Comparison of ENCODE assay signal across 4 worm cellular contexts in genomic region chrX:8148993-8149392, ce11.
TF ChIP-seq lines count a peak whose summit lies in the region.

No protein-coding gene starts in this region.

TF ChIP-seq in whole organism, L1 larva, 84 proteins besides CTCF, POLR2A, EP300 and RAD21:
- peak; percentile 8 for TF ChIP-seq mep-1 (tag; optimal IDR thresholded peaks at IDR 0.05; lab: Kevin White, UChicago)
- TF ChIP-seq ceh-88 (GFP tag; IDR thresholded peaks at IDR 0.05; lab: Robert Waterston, UW), result no peak
TF ChIP-seq in whole organism, L1 larva: peak in this region for 1.

TF ChIP-seq in whole organism, L3 larva, 47 proteins besides CTCF, POLR2A, EP300 and RAD21:
- no peak for TF ChIP-seq lin-39 (tag; optimal IDR thresholded peaks at IDR 0.05; lab: Kevin White, UChicago)
- peak; percentile 4 for TF ChIP-seq elt-2 (tag; optimal IDR thresholded peaks at IDR 0.05; lab: Kevin White, UChicago)
TF ChIP-seq in whole organism, L3 larva: peak in this region for 1.

TF ChIP-seq in whole organism, L4 larva, 104 proteins besides CTCF, POLR2A, EP300 and RAD21:
- peak; percentile 74 for TF ChIP-seq snpc-1.2 (GFP tag; IDR thresholded peaks at IDR 0.05; lab: Robert Waterston, UW)
- TF ChIP-seq Y105C5A.15 (GFP tag; IDR thresholded peaks at IDR 0.05; lab: Robert Waterston, UW), result no peak
- peak; percentile 23; the same call in 1 of the 2 replicates for TF ChIP-seq pha-4 (GFP tag; IDR thresholded peaks at IDR 0.05; lab: Robert Waterston, UW)
- TF ChIP-seq pha-4 (tag; optimal IDR thresholded peaks at IDR 0.05; lab: Kevin White, UChicago), result no peak
- TF ChIP-seq nhr-11 (tag; optimal IDR thresholded peaks at IDR 0.05; lab: Kevin White, UChicago), result no peak
- TF ChIP-seq vab-7 (GFP tag; IDR thresholded peaks at IDR 0.05; lab: Robert Waterston, UW), result peak; percentile 60
- TF ChIP-seq mes-2 (tag; optimal IDR thresholded peaks at IDR 0.05; lab: Kevin White, UChicago; ENCODE audit: poor library complexity, severe bottlenecking), result no peak
- TF ChIP-seq rbr-2 (tag; optimal IDR thresholded peaks at IDR 0.05; lab: Kevin White, UChicago), result no peak
- TF ChIP-seq lim-7 (GFP tag; IDR thresholded peaks at IDR 0.05; lab: Robert Waterston, UW), result peak; percentile 71; the same call in 1 of the 2 replicates
- TF ChIP-seq nhr-42 (GFP tag; IDR thresholded peaks at IDR 0.05; lab: Robert Waterston, UW), result no peak
- TF ChIP-seq nhr-111 (GFP tag; optimal IDR thresholded peaks at IDR 0.05; lab: Kevin White, UChicago), result no peak
- TF ChIP-seq Y75B8A.6 (GFP tag; IDR thresholded peaks at IDR 0.05; lab: Robert Waterston, UW), result no peak
- TF ChIP-seq mxl-2 (GFP tag; conservative IDR thresholded peaks at IDR 0.05; lab: Robert Waterston, UW), result no peak
- TF ChIP-seq fkh-10 (GFP tag; optimal IDR thresholded peaks at IDR 0.05; lab: Kevin White, UChicago), result no peak
- 0 out of 4 replicates have a peak, but pooled peaks of 1 of the 2 experiments have one; percentile 31 for TF ChIP-seq madf-5 (GFP tag; IDR thresholded peaks at IDR 0.05; lab: Robert Waterston, UW)
- TF ChIP-seq egl-43 (GFP tag; IDR thresholded peaks at IDR 0.05; lab: Robert Waterston, UW), result no peak
- TF ChIP-seq Y5F2A.4 (GFP tag; optimal IDR thresholded peaks at IDR 0.05; lab: Kevin White, UChicago), result no peak
- 0 out of 2 replicates have a peak, but pooled peaks have one; percentile 15 for TF ChIP-seq madf-9 (GFP tag; conservative IDR thresholded peaks at IDR 0.05; lab: Robert Waterston, UW)
- peak; percentile 44; the same call in 1 of the 2 replicates for TF ChIP-seq Y48G9A.11 (GFP tag; IDR thresholded peaks at IDR 0.05; lab: Robert Waterston, UW)
- 0 out of 2 replicates have a peak, but pooled peaks have one; percentile 48 for TF ChIP-seq daf-19 (GFP tag; conservative IDR thresholded peaks at IDR 0.05; lab: Robert Waterston, UW)
- TF ChIP-seq lin-29 (GFP tag; IDR thresholded peaks at IDR 0.05; lab: Robert Waterston, UW), result no peak

TF ChIP-seq in whole organism, young adult, 124 proteins besides CTCF, POLR2A, EP300 and RAD21:
- peak; percentile 72 for TF ChIP-seq B0261.1 (tag; optimal IDR thresholded peaks at IDR 0.05; lab: Kevin White, UChicago)
- TF ChIP-seq hmg-1.2 (GFP tag; IDR thresholded peaks at IDR 0.05; lab: Robert Waterston, UW), result peak; percentile 43; the same call in 1 of the 2 replicates
- peak; percentile 72; the same call in 1 of the 2 replicates for TF ChIP-seq lin-26 (GFP tag; IDR thresholded peaks at IDR 0.05; lab: Robert Waterston, UW)
- no peak for TF ChIP-seq tbx-9 (tag; optimal IDR thresholded peaks at IDR 0.05; lab: Kevin White, UChicago; ENCODE audit: borderline replicate concordance)
- TF ChIP-seq dpl-1 (GFP tag; optimal IDR thresholded peaks at IDR 0.05; lab: Kevin White, UChicago), result no peak
- no peak for TF ChIP-seq hlh-26 (GFP tag; conservative IDR thresholded peaks at IDR 0.05; lab: Robert Waterston, UW)
- TF ChIP-seq let-526 (GFP tag; IDR thresholded peaks at IDR 0.05; lab: Robert Waterston, UW), result no peak
- peak in 1 of 2 experiments; percentile 33 for TF ChIP-seq rec-8 (tag; optimal IDR thresholded peaks at IDR 0.05; lab: Kevin White, UChicago)
- no peak for TF ChIP-seq pha-4 (tag; optimal IDR thresholded peaks at IDR 0.05; lab: Kevin White, UChicago)
- peak; percentile 23 for TF ChIP-seq B0035.1 (tag; optimal IDR thresholded peaks at IDR 0.05; lab: Kevin White, UChicago)
- peak; percentile 57; the same call in 1 of the 2 replicates for TF ChIP-seq D2030.7 (GFP tag; IDR thresholded peaks at IDR 0.05; lab: Robert Waterston, UW)
- TF ChIP-seq tbp1 (GFP tag; optimal IDR thresholded peaks at IDR 0.05; lab: Kevin White, UChicago), result peak; percentile 85
- no peak for TF ChIP-seq F57A8.1 (GFP tag; optimal IDR thresholded peaks at IDR 0.05; lab: Kevin White, UChicago)
- TF ChIP-seq nhr-90 (tag; optimal IDR thresholded peaks at IDR 0.05; lab: Kevin White, UChicago), result peak; percentile 29
- no peak for TF ChIP-seq F37B4.10 (GFP tag; IDR thresholded peaks at IDR 0.05; lab: Robert Waterston, UW)
- no peak for TF ChIP-seq F52B5.7 (tag; optimal IDR thresholded peaks at IDR 0.05; lab: Kevin White, UChicago)
- 0 out of 2 replicates have a peak, but pooled peaks have one; percentile 7 for TF ChIP-seq dox-1 (GFP tag; IDR thresholded peaks at IDR 0.05; lab: Robert Waterston, UW)
- peak; percentile 68 for TF ChIP-seq rpc-1 (optimal IDR thresholded peaks at IDR 0.05; lab: Kevin White, UChicago)
- TF ChIP-seq rpc-1 (tag; optimal IDR thresholded peaks at IDR 0.05; lab: Kevin White, UChicago), result peak; percentile 83
- no peak for TF ChIP-seq mes-4 (tag; optimal IDR thresholded peaks at IDR 0.05; lab: Kevin White, UChicago)
- TF ChIP-seq ztf-25 (GFP tag; IDR thresholded peaks at IDR 0.05; lab: Robert Waterston, UW), result peak; percentile 39; the same call in 1 of the 2 replicates
- TF ChIP-seq T07F8.4 (tag; optimal IDR thresholded peaks at IDR 0.05; lab: Kevin White, UChicago), result no peak
- peak; percentile 50 for TF ChIP-seq die-1 (tag; optimal IDR thresholded peaks at IDR 0.05; lab: Kevin White, UChicago)
- TF ChIP-seq him-1 (tag; optimal IDR thresholded peaks at IDR 0.05; lab: Kevin White, UChicago), result peak; percentile 61
- TF ChIP-seq ekl-4 (GFP tag; IDR thresholded peaks at IDR 0.05; lab: Robert Waterston, UW), result no peak
- TF ChIP-seq ama-1 (optimal IDR thresholded peaks at IDR 0.05; lab: Kevin White, UChicago), result no peak
- peak in 1 of 2 experiments; percentile 56 for TF ChIP-seq ama-1 (GFP tag; optimal IDR thresholded peaks at IDR 0.05; lab: Kevin White, UChicago)
